Fruit fly (Drosophila melanogaster): Measurements from ENCODE around the gene CG42675.

The CG42675 gene

DNA sequence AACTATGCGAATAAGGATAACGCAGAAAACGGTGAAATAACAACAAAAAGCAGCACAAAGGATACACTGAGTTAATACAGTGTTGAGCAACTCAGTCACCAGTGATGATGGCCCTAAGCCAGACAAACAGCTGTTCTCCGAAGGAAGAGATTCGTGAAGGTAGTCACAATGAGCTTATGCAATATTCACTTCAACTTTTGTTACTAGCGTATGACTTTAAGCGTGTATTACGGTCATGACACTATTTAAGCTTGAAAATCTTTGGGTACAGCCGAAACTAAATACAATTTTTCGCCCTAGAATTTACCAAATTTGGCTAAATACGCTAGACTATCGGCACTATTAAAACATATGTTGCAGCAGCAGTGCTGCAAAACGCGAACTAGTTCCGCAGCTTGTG lies 42.8 kb downstream of the CG42675 start, which contains the start of the genes disp and ECSIT (continued):
- peak; percentile 28 for TF ChIP-seq Myb (GFP tag; optimal IDR thresholded peaks at IDR 0.05)
- no peak for TF ChIP-seq Side (GFP tag; optimal IDR thresholded peaks at IDR 0.05)
- peak; percentile 33 for TF ChIP-seq Xbp1 (GFP tag; optimal IDR thresholded peaks at IDR 0.05)
- no peak for TF ChIP-seq CG7271 (tag; optimal IDR thresholded peaks at IDR 0.05)
- TF ChIP-seq ewg (GFP tag; optimal IDR thresholded peaks at IDR 0.05): no peak
- no peak for TF ChIP-seq CG13424 (tag; optimal IDR thresholded peaks at IDR 0.05)
- peak; percentile 16 for TF ChIP-seq tx (GFP tag; optimal IDR thresholded peaks at IDR 0.05)
- peak; percentile 32 for TF ChIP-seq Dip3 (GFP tag; optimal IDR thresholded peaks at IDR 0.05)
- TF ChIP-seq CG17385 (GFP tag; optimal IDR thresholded peaks at IDR 0.05): no peak
- peak; percentile 98 for TF ChIP-seq CG15514 (GFP tag; optimal IDR thresholded peaks at IDR 0.05)
- peak; percentile 22 for TF ChIP-seq Hr3 (GFP tag; optimal IDR thresholded peaks at IDR 0.05)
- peak; percentile 18 for TF ChIP-seq NC2β (GFP tag; optimal IDR thresholded peaks at IDR 0.05)
- no peak for TF ChIP-seq unc-4 (GFP tag; IDR thresholded peaks at IDR 0.05; ENCODE audit: partially characterized antibody)
- no peak for TF ChIP-seq sug (tag; optimal IDR thresholded peaks at IDR 0.05)
- no peak for TF ChIP-seq jigr1 (GFP tag; IDR thresholded peaks at IDR 0.05)
- TF ChIP-seq btn (GFP tag; optimal IDR thresholded peaks at IDR 0.05): peak; percentile 3
- peak; percentile 16 for TF ChIP-seq Usf (GFP tag; optimal IDR thresholded peaks at IDR 0.05)
- TF ChIP-seq tup (GFP tag; optimal IDR thresholded peaks at IDR 0.05): no peak
- no peak for TF ChIP-seq cato (GFP tag; optimal IDR thresholded peaks at IDR 0.05; ENCODE audit: borderline replicate concordance)
- no peak for TF ChIP-seq klu (GFP tag; IDR thresholded peaks at IDR 0.05)
- TF ChIP-seq onecut (GFP tag; IDR thresholded peaks at IDR 0.05): no peak
- TF ChIP-seq HmgD (GFP tag; optimal IDR thresholded peaks at IDR 0.05): peak; percentile 15
- no peak for TF ChIP-seq run (tag; optimal IDR thresholded peaks at IDR 0.05)
- TF ChIP-seq CG33557 (GFP tag; optimal IDR thresholded peaks at IDR 0.05): peak; percentile 21
- TF ChIP-seq Scr (GFP tag; IDR thresholded peaks at IDR 0.05; ENCODE audit: partially characterized antibody): peak; percentile 48; the same call in 1 of the 2 replicates
- TF ChIP-seq nom (GFP tag; optimal IDR thresholded peaks at IDR 0.05): no peak
- peak; percentile 59 for TF ChIP-seq HmgZ (tag; optimal IDR thresholded peaks at IDR 0.05)
- no peak for TF ChIP-seq CG15269 (tag; optimal IDR thresholded peaks at IDR 0.05)
- TF ChIP-seq CG8290 (GFP tag; optimal IDR thresholded peaks at IDR 0.05): peak; percentile 73
- TF ChIP-seq CG8290 (tag; optimal IDR thresholded peaks at IDR 0.05): no peak
- TF ChIP-seq Max (GFP tag; optimal IDR thresholded peaks at IDR 0.05): peak; percentile 48
- TF ChIP-seq peb (GFP tag; IDR thresholded peaks at IDR 0.05): no peak
- no peak for TF ChIP-seq CG7928 (GFP tag; optimal IDR thresholded peaks at IDR 0.05)
- TF ChIP-seq Optix (GFP tag; IDR thresholded peaks at IDR 0.05): no peak
- TF ChIP-seq CG4328 (GFP tag; optimal IDR thresholded peaks at IDR 0.05): no peak
- no peak for TF ChIP-seq repo (GFP tag; optimal IDR thresholded peaks at IDR 0.05)
- TF ChIP-seq D19B (GFP tag; optimal IDR thresholded peaks at IDR 0.05): no peak
- TF ChIP-seq CG11085 (GFP tag; IDR thresholded peaks at IDR 0.05): no peak
- no peak for TF ChIP-seq CG14710 (tag; optimal IDR thresholded peaks at IDR 0.05)
- peak; percentile 54 for TF ChIP-seq CG4424 (GFP tag; optimal IDR thresholded peaks at IDR 0.05)
- TF ChIP-seq CG5245 (GFP tag; optimal IDR thresholded peaks at IDR 0.05): no peak
- peak; percentile 94 for TF ChIP-seq Ets65A (GFP tag)
- 0 out of 3 replicates have a peak, but pooled peaks have one; percentile 40 for TF ChIP-seq dysf (GFP tag; IDR thresholded peaks at IDR 0.05)
- peak; percentile 63 for TF ChIP-seq nmo (GFP tag; optimal IDR thresholded peaks at IDR 0.05)
- TF ChIP-seq CG15696 (tag; optimal IDR thresholded peaks at IDR 0.05): no peak
- no peak for TF ChIP-seq sim (GFP tag; IDR thresholded peaks at IDR 0.05)
- TF ChIP-seq CG6175 (GFP tag; IDR thresholded peaks at IDR 0.05): no peak
- no peak for TF ChIP-seq odd (GFP tag; optimal IDR thresholded peaks at IDR 0.05)
- TF ChIP-seq fd3F (GFP tag; optimal IDR thresholded peaks at IDR 0.05): no peak
- TF ChIP-seq CkIIα-i1 (GFP tag; IDR thresholded peaks at IDR 0.05): no peak
- no peak for TF ChIP-seq CG12391 (tag; optimal IDR thresholded peaks at IDR 0.05)
- TF ChIP-seq Kr (GFP tag; optimal IDR thresholded peaks at IDR 0.05): no peak
